Worm (Caenorhabditis elegans) whole organism, L4 larva: ENCODE data around the gene dkc-1.

Source experiments
- D1046.2 ChIP-seq: fragments of 200-800 bp; sonication (Bioruptor generic); IDR thresholded peaks from 2 replicates; pipeline ENCODE4 v1.3.6; 2022; ENCODE audit warnings: missing genetic modification characterization, missing compliant biosample characterization
- F10B5.3 ChIP-seq: sonication (generic microtip); optimal IDR thresholded peaks from 2 replicates; lab custom pipeline; 2016; ENCODE audit warnings: mild to moderate bottlenecking, missing genetic modification characterization, missing compliant biosample characterization
- F44E2.7 ChIP-seq: fragments of 200-800 bp; sonication (Bioruptor generic); IDR thresholded peaks from 2 replicates; pipeline ENCODE4 v2.1.2; 2022; ENCODE audit warnings: missing genetic modification characterization, missing compliant biosample characterization
- T20F7.1 ChIP-seq: fragments of 200-800 bp; sonication (Bioruptor generic); optimal IDR thresholded peaks from 2 replicates; lab custom pipeline; 2018; ENCODE audit warnings: mild to moderate bottlenecking, missing genetic modification characterization, missing compliant biosample characterization
- Y105C5A.15 ChIP-seq: fragments of 200-800 bp; sonication (Bioruptor generic); IDR thresholded peaks from 2 replicates; pipeline ENCODE4 v1.3.6; 2022; ENCODE audit warnings: missing genetic modification characterization, missing compliant biosample characterization
- Y75B8A.6 ChIP-seq: fragments of 200-800 bp; sonication (Bioruptor generic); IDR thresholded peaks from 2 replicates; pipeline ENCODE4 v1.3.6; 2022; ENCODE audit warnings: missing genetic modification reagents, missing genetic modification characterization, missing compliant biosample characterization
- ZK337.2 ChIP-seq: fragments of 200-800 bp; sonication (Bioruptor generic); IDR thresholded peaks from 2 replicates; pipeline ENCODE4 v1.3.6; 2022; ENCODE audit warnings: missing genetic modification reagents, missing genetic modification characterization, missing compliant biosample characterization
- aha-1 ChIP-seq: fragments of 150-350 bp; peaks from one replicate; lab custom pipeline; 2014; ENCODE audit warnings: missing biosample characterization, missing genetic modification characterization
- aly-2 ChIP-seq: sonication (generic microtip); optimal IDR thresholded peaks from 2 replicates; lab custom pipeline; 2018; ENCODE audit warnings: missing biosample characterization, missing genetic modification characterization
- arid-1 ChIP-seq: fragments of 200-800 bp; sonication (Bioruptor generic); conservative IDR thresholded peaks from 2 replicates; pipeline ENCODE4 v1.3.6; 2022; ENCODE audit warnings: missing genetic modification reagents, missing genetic modification characterization, missing compliant biosample characterization
- attf-4 ChIP-seq: sonication (generic microtip); optimal IDR thresholded peaks from 3 replicates; lab custom pipeline; 2017; ENCODE audit warnings: missing biosample characterization, missing genetic modification characterization
- ceh-20 ChIP-seq: fragments of 200-800 bp; sonication (Bioruptor generic); IDR thresholded peaks from 2 replicates; pipeline ENCODE4 v1.3.6; 2022; ENCODE audit warnings: missing genetic modification reagents, missing genetic modification characterization, missing compliant biosample characterization
- ceh-32 ChIP-seq: sonication (generic microtip); optimal IDR thresholded peaks from 2 replicates; lab custom pipeline; 2016; ENCODE audit warnings: mild to moderate bottlenecking, missing genetic modification characterization, missing compliant biosample characterization; ENCODE audit not compliant: poor library complexity
- ceh-44 ChIP-seq: fragments of 200-800 bp; sonication (Bioruptor generic); IDR thresholded peaks from 2 replicates; pipeline ENCODE4 v1.3.6; 2022; ENCODE audit warnings: missing genetic modification reagents, missing genetic modification characterization, missing compliant biosample characterization
- ceh-62 ChIP-seq: sonication (generic microtip); optimal IDR thresholded peaks from 2 replicates; lab custom pipeline; 2017; ENCODE audit warnings: missing biosample characterization, missing genetic modification characterization
- cey-2 ChIP-seq: sonication (generic microtip); optimal IDR thresholded peaks from 3 replicates; lab custom pipeline; 2017; ENCODE audit warnings: missing genetic modification characterization, mild to moderate bottlenecking, missing compliant biosample characterization, antibody characterized with exemption, borderline replicate concordance; ENCODE audit not compliant: insufficient read depth
- daf-19 ChIP-seq: fragments of 200-800 bp; sonication (Bioruptor generic); conservative IDR thresholded peaks from 2 replicates; pipeline ENCODE4 v1.3.6; 2022; ENCODE audit warnings: missing genetic modification characterization, missing compliant biosample characterization
- dmd-8 ChIP-seq: fragments of 200-800 bp; sonication (Bioruptor generic); IDR thresholded peaks from 2 replicates; pipeline ENCODE4 v1.3.6; 2022; ENCODE audit warnings: missing genetic modification characterization, missing compliant biosample characterization
- dmd-9 ChIP-seq: fragments of 200-800 bp; sonication (Bioruptor generic); IDR thresholded peaks from 2 replicates; pipeline ENCODE4 v1.3.6; 2022; ENCODE audit warnings: missing genetic modification reagents, missing genetic modification characterization, missing compliant biosample characterization
- egl-27 ChIP-seq: sonication (generic microtip); optimal IDR thresholded peaks from 3 replicates; lab custom pipeline; 2017; ENCODE audit warnings: missing biosample characterization, missing genetic modification reagents, missing genetic modification characterization
- egl-43 ChIP-seq: fragments of 200-800 bp; sonication (Bioruptor generic); IDR thresholded peaks from 2 replicates; pipeline ENCODE4 v1.3.6; 2022; ENCODE audit warnings: missing genetic modification reagents, missing genetic modification characterization, missing compliant biosample characterization
- fos-1 ChIP-seq: fragments of 150-350 bp; optimal IDR thresholded peaks from 2 replicates; lab custom pipeline; 2014; ENCODE audit warnings: missing biosample characterization, missing genetic modification characterization
- gei-8 ChIP-seq: fragments of 200-800 bp; sonication (Bioruptor generic); optimal IDR thresholded peaks from 2 replicates; lab custom pipeline; 2018; ENCODE audit warnings: mild to moderate bottlenecking, missing genetic modification characterization, missing compliant biosample characterization
- hif-1 ChIP-seq, 2 experiments: sonication (generic microtip); optimal IDR thresholded peaks; 2 replicates each; lab custom pipeline; 2016 to 2017; ENCODE audit warnings: missing compliant biosample characterization in 2 of 2, missing genetic modification characterization in 2 of 2, missing genetic modification reagents in 2 of 2, missing genotype in 2 of 2, mild to moderate bottlenecking in 1 of 2
- hlh-11 ChIP-seq: fragments of 200-800 bp; sonication (Bioruptor generic); optimal IDR thresholded peaks from 2 replicates; lab custom pipeline; 2018; ENCODE audit warnings: mild to moderate bottlenecking, missing genetic modification characterization, missing compliant biosample characterization
- hlh-30 ChIP-seq: sonication (generic microtip); optimal IDR thresholded peaks from 2 replicates; lab custom pipeline; 2017; ENCODE audit warnings: antibody characterized with exemption, mild to moderate bottlenecking, missing genetic modification characterization, missing compliant biosample characterization; ENCODE audit not compliant: insufficient read depth
- lim-7 ChIP-seq: fragments of 200-800 bp; sonication (Bioruptor generic); IDR thresholded peaks from 2 replicates; pipeline ENCODE4 v1.3.6; 2022; ENCODE audit warnings: missing genetic modification characterization, missing compliant biosample characterization
- lin-13 ChIP-seq: fragments of 150-350 bp; optimal IDR thresholded peaks from 2 replicates; lab custom pipeline; 2014; ENCODE audit warnings: missing biosample characterization, missing genetic modification reagents, missing genetic modification characterization
- lir-3 ChIP-seq: sonication (generic microtip); optimal IDR thresholded peaks from 2 replicates; lab custom pipeline; 2016; ENCODE audit warnings: mild to moderate bottlenecking, missing genetic modification characterization, missing compliant biosample characterization
- lsy-2 ChIP-seq, 2 experiments: fragments of 150-350 bp in 1 of 2; sonication (generic microtip) in 1 of 2; optimal IDR thresholded peaks; 2 replicates each; lab custom pipeline; 2014 to 2017; ENCODE audit warnings: missing biosample characterization in 2 of 2, missing genetic modification characterization in 2 of 2
- madf-9 ChIP-seq: fragments of 200-800 bp; sonication (Bioruptor generic); conservative IDR thresholded peaks from 2 replicates; pipeline ENCODE4 v1.3.6; 2022; ENCODE audit warnings: missing genetic modification reagents, missing genetic modification characterization, missing compliant biosample characterization
- mdt-29 ChIP-seq: fragments of 200-800 bp; sonication (Bioruptor generic); IDR thresholded peaks from 2 replicates; pipeline ENCODE4 v1.3.6; 2022; ENCODE audit warnings: missing genetic modification reagents, missing genetic modification characterization, missing compliant biosample characterization
- nhr-10 ChIP-seq: fragments of 150-350 bp; optimal IDR thresholded peaks from 2 replicates; lab custom pipeline; 2014; ENCODE audit warnings: missing biosample characterization, missing genetic modification characterization
- nhr-11 ChIP-seq: fragments of 150-350 bp; optimal IDR thresholded peaks from 2 replicates; lab custom pipeline; 2014; ENCODE audit warnings: missing biosample characterization, missing genetic modification characterization
- nhr-111 ChIP-seq: fragments of 200-800 bp; sonication (Bioruptor generic); optimal IDR thresholded peaks from 2 replicates; lab custom pipeline; 2018; ENCODE audit warnings: mild to moderate bottlenecking, missing genetic modification characterization, missing compliant biosample characterization
- nhr-25 ChIP-seq: sonication (generic microtip); optimal IDR thresholded peaks from 2 replicates; lab custom pipeline; 2017; ENCODE audit warnings: missing genetic modification characterization, mild to moderate bottlenecking, missing compliant biosample characterization, antibody characterized with exemption, moderate library complexity, borderline replicate concordance; ENCODE audit not compliant: insufficient read depth
- nhr-48 ChIP-seq: sonication (generic microtip); optimal IDR thresholded peaks from 2 replicates; lab custom pipeline; 2016; ENCODE audit warnings: mild to moderate bottlenecking, missing genetic modification characterization, missing compliant biosample characterization
- nhr-6 ChIP-seq: fragments of 150-350 bp; optimal IDR thresholded peaks from 2 replicates; lab custom pipeline; 2014; ENCODE audit warnings: missing biosample characterization, missing genetic modification characterization
- pqm-1 ChIP-seq: sonication (generic microtip); optimal IDR thresholded peaks from 2 replicates; lab custom pipeline; 2017; ENCODE audit warnings: missing biosample characterization, missing genetic modification characterization
- set-16 ChIP-seq: fragments of 200-800 bp; sonication (Bioruptor generic); IDR thresholded peaks from 2 replicates; pipeline ENCODE4 v1.3.6; 2022; ENCODE audit warnings: missing genetic modification reagents, missing genetic modification characterization, missing compliant biosample characterization
- skn-1 ChIP-seq: fragments of 150-350 bp; optimal IDR thresholded peaks from 2 replicates; lab custom pipeline; 2014; ENCODE audit warnings: missing biosample characterization, missing genetic modification characterization
- snpc-1.2 ChIP-seq: fragments of 200-800 bp; sonication (Bioruptor generic); IDR thresholded peaks from 2 replicates; pipeline ENCODE4 v1.3.6; 2022; ENCODE audit warnings: missing genetic modification reagents, missing genetic modification characterization, missing compliant biosample characterization
- spr-1 ChIP-seq: sonication (generic microtip); optimal IDR thresholded peaks from 2 replicates; lab custom pipeline; 2016; ENCODE audit warnings: mild to moderate bottlenecking, missing genetic modification characterization, missing compliant biosample characterization
- spr-3 ChIP-seq: fragments of 200-800 bp; sonication (Bioruptor generic); optimal IDR thresholded peaks from 2 replicates; lab custom pipeline; 2018; ENCODE audit warnings: mild to moderate bottlenecking, missing genetic modification characterization, missing compliant biosample characterization
- tag-97 ChIP-seq: fragments of 200-800 bp; sonication (Bioruptor generic); IDR thresholded peaks from 2 replicates; pipeline ENCODE4 v1.3.6; 2022; ENCODE audit warnings: missing genetic modification characterization, missing compliant biosample characterization
- unc-130 ChIP-seq: sonication (generic microtip); optimal IDR thresholded peaks from 2 replicates; lab custom pipeline; 2016; ENCODE audit warnings: missing genetic modification reagents, missing genetic modification characterization, missing compliant biosample characterization
- unc-39 ChIP-seq: sonication (generic microtip); optimal IDR thresholded peaks from 2 replicates; lab custom pipeline; 2017; ENCODE audit warnings: missing biosample characterization, missing genetic modification characterization
- zfp-2 ChIP-seq: sonication (generic microtip); optimal IDR thresholded peaks from 2 replicates; lab custom pipeline; 2016; ENCODE audit warnings: mild to moderate bottlenecking, missing genetic modification characterization, missing compliant biosample characterization
- zip-11 ChIP-seq: fragments of 200-800 bp; sonication (Bioruptor generic); IDR thresholded peaks from 2 replicates; pipeline ENCODE4 v1.3.6; 2022; ENCODE audit warnings: missing genetic modification characterization, missing compliant biosample characterization
- zip-2 ChIP-seq: fragments of 150-350 bp; optimal IDR thresholded peaks from 2 replicates; lab custom pipeline; 2014; ENCODE audit warnings: missing biosample characterization, missing genetic modification characterization
- ztf-7 ChIP-seq: fragments of 150-350 bp; optimal IDR thresholded peaks from 2 replicates; lab custom pipeline; 2014; ENCODE audit warnings: missing biosample characterization, missing genetic modification characterization

The dkc-1 gene

ce11 chrIII:10711192-10711673, 37.0 kb upstream of the dkc-1 start, which contains the start of gene W09D10.5 (continued):
- TF ChIP-seq spr-1 (tag; lab: Kevin White, UChicago) (peak; percentile 25), aha-1 (tag; lab: Kevin White, UChicago) (peak; percentile 91), dmd-8 (GFP tag; lab: Robert Waterston, UW) (no peak), spr-3 (GFP tag; lab: Kevin White, UChicago) (no peak), cey-2 (no peak), hif-1 (tag; optimal IDR thresholded peaks at IDR 0.05; lab: Kevin White, UChicago) (peak in 1 of 2 experiments; percentile 55), tag-97 (no peak), ztf-7 (tag; lab: Kevin White, UChicago) (no peak), lir-3 (tag; lab: Kevin White, UChicago) (no peak), Y105C5A.15 (no peak), ceh-44 (no peak), Y75B8A.6 (no peak), gei-8 (peak; percentile 83), attf-4 (tag; lab: Kevin White, UChicago) (no peak), daf-19 (GFP tag; lab: Robert Waterston, UW) (0 out of 2 replicates have a peak, but pooled peaks have one; percentile 27), lsy-2 (tag; optimal IDR thresholded peaks at IDR 0.05; lab: Kevin White, UChicago) (peak in 1 of 2 experiments; percentile 28), zfp-2 (tag; lab: Kevin White, UChicago) (no peak), nhr-6 (tag; lab: Kevin White, UChicago) (no peak), fos-1 (tag; lab: Kevin White, UChicago) (no peak), T20F7.1 (GFP tag; lab: Kevin White, UChicago) (no peak), nhr-10 (tag; lab: Kevin White, UChicago) (peak; percentile 1), F10B5.3 (tag; lab: Kevin White, UChicago) (no peak), egl-43 (GFP tag; lab: Robert Waterston, UW) (no peak), unc-39 (tag; lab: Kevin White, UChicago) (no peak), lin-13 (GFP tag; lab: Kevin White, UChicago) (peak; percentile 22), arid-1 (GFP tag; lab: Robert Waterston, UW) (0 out of 2 replicates have a peak, but pooled peaks have one; percentile 43), hlh-11 (tag; lab: Kevin White, UChicago) (peak; percentile 57), F44E2.7 (GFP tag; lab: Robert Waterston, UW) (no peak), nhr-111 (GFP tag; lab: Kevin White, UChicago) (no peak), pqm-1 (tag; lab: Kevin White, UChicago) (peak; percentile 66), aly-2 (tag; lab: Kevin White, UChicago) (no peak), skn-1 (tag; lab: Kevin White, UChicago) (no peak), set-16 (GFP tag; lab: Robert Waterston, UW) (no peak), ceh-32 (no peak), ceh-20 (GFP tag; lab: Robert Waterston, UW) (no peak), dmd-9 (GFP tag; lab: Robert Waterston, UW) (no peak), ceh-62 (tag; lab: Kevin White, UChicago) (no peak), D1046.2 (GFP tag; lab: Robert Waterston, UW) (no peak), nhr-48 (no peak), zip-2 (no peak), ZK337.2 (GFP tag; lab: Robert Waterston, UW) (no peak), madf-9 (GFP tag; lab: Robert Waterston, UW) (no peak), snpc-1.2 (GFP tag; lab: Robert Waterston, UW) (peak; percentile 59; the same call in 1 of the 2 replicates), unc-130 (GFP tag; lab: Kevin White, UChicago) (no peak), zip-11 (GFP tag; lab: Robert Waterston, UW) (peak; percentile 29; the same call in 1 of the 2 replicates), hlh-30 (peak; percentile 36), nhr-25 (no peak), nhr-11 (peak; percentile 46), lim-7 (GFP tag; lab: Robert Waterston, UW) (peak; percentile 63; the same call in 1 of the 2 replicates), egl-27 (no peak), mdt-29 (GFP tag; lab: Robert Waterston, UW) (0 out of 2 replicates have a peak, but pooled peaks have one; percentile 5)
